Worm (Caenorhabditis elegans) whole organism, L2 larva: Measurements from ENCODE around the gene F45G2.7.

ENCODE experiments used
- C34F6.9 ChIP-seq: fragments of 150-350 bp; optimal IDR thresholded peaks from 2 replicates; lab custom pipeline; 2014; ENCODE audit warnings: missing biosample characterization, missing genetic modification characterization
- F13H6.1 ChIP-seq: sonication (generic microtip); optimal IDR thresholded peaks from 2 replicates; lab custom pipeline; 2016; ENCODE audit warnings: missing genetic modification characterization, missing compliant biosample characterization
- R02D3.7 ChIP-seq: fragments of 150-350 bp; optimal IDR thresholded peaks from 2 replicates; lab custom pipeline; 2014; ENCODE audit warnings: missing biosample characterization, missing genetic modification characterization
- Y55F3AM.14 ChIP-seq: fragments of 200-800 bp; sonication (Bioruptor generic); optimal IDR thresholded peaks from 2 replicates; lab custom pipeline; 2018; ENCODE audit warnings: mild to moderate bottlenecking, missing genetic modification characterization, missing compliant biosample characterization
- ZK546.5 ChIP-seq: sonication (generic microtip); optimal IDR thresholded peaks from 2 replicates; lab custom pipeline; 2017; ENCODE audit warnings: missing biosample characterization, missing genetic modification characterization
- alr-1 ChIP-seq: fragments of 150-350 bp; optimal IDR thresholded peaks from 2 replicates; lab custom pipeline; 2014; ENCODE audit warnings: missing biosample characterization, missing genetic modification characterization
- aly-2 ChIP-seq: fragments of 150-350 bp; optimal IDR thresholded peaks from 2 replicates; lab custom pipeline; 2014; ENCODE audit warnings: missing biosample characterization, missing genetic modification characterization
- ama-1 ChIP-seq: fragments of 150-350 bp; optimal IDR thresholded peaks from 2 replicates; lab custom pipeline; 2018; ENCODE audit warnings: inconsistent platforms
- blmp-1 ChIP-seq: sonication (generic microtip); optimal IDR thresholded peaks from 2 replicates; lab custom pipeline; 2017; ENCODE audit warnings: missing genetic modification characterization, mild to moderate bottlenecking, missing compliant biosample characterization, antibody characterized with exemption, moderate library complexity; ENCODE audit not compliant: insufficient read depth
- ceh-16 ChIP-seq: fragments of 150-350 bp; optimal IDR thresholded peaks from 2 replicates; lab custom pipeline; 2014; ENCODE audit warnings: missing biosample characterization, missing genetic modification characterization
- ceh-82 ChIP-seq: fragments of 150-350 bp; optimal IDR thresholded peaks from 2 replicates; lab custom pipeline; 2014; ENCODE audit warnings: missing biosample characterization, missing genetic modification characterization
- crh-2 ChIP-seq: sonication (generic microtip); optimal IDR thresholded peaks from 2 replicates; lab custom pipeline; 2017; ENCODE audit warnings: missing biosample characterization, missing genetic modification characterization
- dmd-4 ChIP-seq: sonication (generic microtip); optimal IDR thresholded peaks from 2 replicates; lab custom pipeline; 2017; ENCODE audit warnings: missing biosample characterization, missing genetic modification characterization
- egl-27 ChIP-seq: sonication (generic microtip); optimal IDR thresholded peaks from 3 replicates; lab custom pipeline; 2017; ENCODE audit warnings: missing biosample characterization, missing genetic modification reagents, missing genetic modification characterization
- elt-1 ChIP-seq: fragments of 150-350 bp; optimal IDR thresholded peaks from 2 replicates; lab custom pipeline; 2014; ENCODE audit warnings: missing biosample characterization, missing genetic modification characterization
- elt-3 ChIP-seq: sonication (generic microtip); optimal IDR thresholded peaks from 2 replicates; lab custom pipeline; 2017; ENCODE audit warnings: missing biosample characterization, missing genetic modification characterization
- fos-1 ChIP-seq: fragments of 150-350 bp; optimal IDR thresholded peaks from 2 replicates; lab custom pipeline; 2014; ENCODE audit warnings: missing biosample characterization, missing genetic modification characterization
- gmeb-1 ChIP-seq: fragments of 150-350 bp; optimal IDR thresholded peaks from 2 replicates; lab custom pipeline; 2014; ENCODE audit warnings: missing biosample characterization, missing genetic modification characterization
- lin-11 ChIP-seq: fragments of 150-350 bp; sonication (generic microtip); optimal IDR thresholded peaks from 2 replicates; lab custom pipeline; 2014; ENCODE audit warnings: missing biosample characterization, missing genetic modification characterization, inconsistent platforms, mixed read lengths
- lin-13 ChIP-seq: fragments of 150-350 bp; optimal IDR thresholded peaks from 2 replicates; lab custom pipeline; 2014; ENCODE audit warnings: missing biosample characterization, missing genetic modification reagents, missing genetic modification characterization
- lin-39 ChIP-seq: fragments of 150-350 bp; optimal IDR thresholded peaks from 2 replicates; lab custom pipeline; 2014; ENCODE audit warnings: missing biosample characterization, missing genetic modification reagents, missing genetic modification characterization
- lsy-2 ChIP-seq, 2 experiments: fragments of 150-350 bp in 1 of 2; sonication (generic microtip) in 1 of 2; optimal IDR thresholded peaks; 2 replicates each; lab custom pipeline; 2014 to 2017; ENCODE audit warnings: missing biosample characterization in 2 of 2, missing genetic modification characterization in 2 of 2
- mab-5 ChIP-seq: fragments of 150-350 bp; optimal IDR thresholded peaks from 2 replicates; lab custom pipeline; 2014; ENCODE audit warnings: missing biosample characterization, missing genetic modification characterization
- mbf-1 ChIP-seq: sonication (generic microtip); optimal IDR thresholded peaks from 2 replicates; lab custom pipeline; 2017; ENCODE audit warnings: missing biosample characterization, missing genetic modification characterization
- mdl-1 ChIP-seq, 2 experiments: fragments of 150-350 bp in 1 of 2; sonication (generic microtip) in 1 of 2; optimal IDR thresholded peaks; 2 replicates each; lab custom pipeline; 2017; ENCODE audit warnings: missing biosample characterization in 2 of 2, missing genetic modification characterization in 2 of 2
- nhr-10 ChIP-seq: sonication (generic microtip); optimal IDR thresholded peaks from 2 replicates; lab custom pipeline; 2017; ENCODE audit warnings: missing biosample characterization, missing genetic modification characterization
- nhr-11 ChIP-seq: fragments of 150-350 bp; optimal IDR thresholded peaks from 2 replicates; lab custom pipeline; 2014; ENCODE audit warnings: missing biosample characterization, missing genetic modification characterization
- nhr-12 ChIP-seq: fragments of 150-350 bp; optimal IDR thresholded peaks from 2 replicates; lab custom pipeline; 2014; ENCODE audit warnings: missing biosample characterization, missing genetic modification characterization
- nhr-129 ChIP-seq: fragments of 150-350 bp; optimal IDR thresholded peaks from 2 replicates; lab custom pipeline; 2014; ENCODE audit warnings: missing biosample characterization, missing genetic modification characterization
- nhr-21 ChIP-seq: fragments of 150-350 bp; optimal IDR thresholded peaks from 2 replicates; lab custom pipeline; 2014; ENCODE audit warnings: missing biosample characterization, missing genetic modification characterization
- nhr-23 ChIP-seq: fragments of 150-350 bp; optimal IDR thresholded peaks from 2 replicates; lab custom pipeline; 2014; ENCODE audit warnings: missing biosample characterization, missing genetic modification reagents, missing genetic modification characterization
- nhr-237 ChIP-seq: fragments of 150-350 bp; optimal IDR thresholded peaks from 2 replicates; lab custom pipeline; 2014; ENCODE audit warnings: missing biosample characterization, missing genetic modification characterization
- nhr-25 ChIP-seq: fragments of 150-350 bp; sonication (generic microtip); optimal IDR thresholded peaks from 3 replicates; lab custom pipeline; 2014; ENCODE audit warnings: missing biosample characterization, missing genetic modification characterization
- nhr-6 ChIP-seq: fragments of 150-350 bp; optimal IDR thresholded peaks from 2 replicates; lab custom pipeline; 2014; ENCODE audit warnings: missing biosample characterization, missing genetic modification characterization
- nhr-77 ChIP-seq: fragments of 150-350 bp; optimal IDR thresholded peaks from 2 replicates; lab custom pipeline; 2014; ENCODE audit warnings: missing biosample characterization, missing genetic modification characterization
- peb-1 ChIP-seq: fragments of 150-350 bp; optimal IDR thresholded peaks from 2 replicates; lab custom pipeline; 2014; ENCODE audit warnings: missing biosample characterization, missing genetic modification characterization
- sem-4 ChIP-seq: fragments of 150-350 bp; optimal IDR thresholded peaks from 2 replicates; lab custom pipeline; 2014; ENCODE audit warnings: missing biosample characterization, missing genetic modification reagents, missing genetic modification characterization
- skn-1 ChIP-seq: sonication (generic microtip); optimal IDR thresholded peaks from 2 replicates; lab custom pipeline; 2017; ENCODE audit warnings: missing biosample characterization, missing genetic modification characterization
- sma-3 ChIP-seq: sonication (generic microtip); optimal IDR thresholded peaks from 2 replicates; lab custom pipeline; 2016; ENCODE audit warnings: missing genetic modification reagents, missing genetic modification characterization, missing compliant biosample characterization
- sma-9 ChIP-seq, 2 experiments: fragments of 150-350 bp in 1 of 2; sonication (generic microtip) in 1 of 2; optimal IDR thresholded peaks; 2 replicates each; lab custom pipeline; 2014 to 2016; ENCODE audit warnings: missing genetic modification characterization in 2 of 2, mild to moderate bottlenecking in 1 of 2, missing biosample characterization in 1 of 2, missing compliant biosample characterization in 1 of 2, missing genetic modification reagents in 1 of 2, moderate library complexity in 1 of 2
- snpc-4 ChIP-seq: fragments of 150-350 bp; optimal IDR thresholded peaks from 2 replicates; lab custom pipeline; 2014; ENCODE audit warnings: missing biosample characterization, missing genetic modification characterization
- unc-39 ChIP-seq: fragments of 150-350 bp; optimal IDR thresholded peaks from 2 replicates; lab custom pipeline; 2014; ENCODE audit warnings: missing biosample characterization, missing genetic modification characterization
- unc-55 ChIP-seq: fragments of 150-350 bp; sonication (generic microtip); optimal IDR thresholded peaks from 3 replicates; lab custom pipeline; 2014; ENCODE audit warnings: missing biosample characterization, missing genetic modification reagents, missing genetic modification characterization
- unc-62 ChIP-seq: fragments of 150-350 bp; optimal IDR thresholded peaks from 2 replicates; lab custom pipeline; 2014; ENCODE audit warnings: missing biosample characterization, missing genetic modification reagents, missing genetic modification characterization
- zag-1 ChIP-seq: fragments of 150-350 bp; optimal IDR thresholded peaks from 2 replicates; lab custom pipeline; 2014; ENCODE audit warnings: missing biosample characterization, missing genetic modification characterization
- ztf-1 ChIP-seq: fragments of 200-800 bp; sonication (Bioruptor generic); conservative IDR thresholded peaks from 2 replicates; pipeline ENCODE4 v1.3.6; 2022; ENCODE audit warnings: missing genetic modification characterization, missing compliant biosample characterization
- ztf-11 ChIP-seq: sonication (generic microtip); optimal IDR thresholded peaks from 2 replicates; lab custom pipeline; 2017; ENCODE audit warnings: missing biosample characterization, missing genetic modification characterization
- ztf-4 ChIP-seq: fragments of 150-350 bp; optimal IDR thresholded peaks from 2 replicates; lab custom pipeline; 2014; ENCODE audit warnings: missing biosample characterization, missing genetic modification characterization

F45G2.7 gene

DNA sequence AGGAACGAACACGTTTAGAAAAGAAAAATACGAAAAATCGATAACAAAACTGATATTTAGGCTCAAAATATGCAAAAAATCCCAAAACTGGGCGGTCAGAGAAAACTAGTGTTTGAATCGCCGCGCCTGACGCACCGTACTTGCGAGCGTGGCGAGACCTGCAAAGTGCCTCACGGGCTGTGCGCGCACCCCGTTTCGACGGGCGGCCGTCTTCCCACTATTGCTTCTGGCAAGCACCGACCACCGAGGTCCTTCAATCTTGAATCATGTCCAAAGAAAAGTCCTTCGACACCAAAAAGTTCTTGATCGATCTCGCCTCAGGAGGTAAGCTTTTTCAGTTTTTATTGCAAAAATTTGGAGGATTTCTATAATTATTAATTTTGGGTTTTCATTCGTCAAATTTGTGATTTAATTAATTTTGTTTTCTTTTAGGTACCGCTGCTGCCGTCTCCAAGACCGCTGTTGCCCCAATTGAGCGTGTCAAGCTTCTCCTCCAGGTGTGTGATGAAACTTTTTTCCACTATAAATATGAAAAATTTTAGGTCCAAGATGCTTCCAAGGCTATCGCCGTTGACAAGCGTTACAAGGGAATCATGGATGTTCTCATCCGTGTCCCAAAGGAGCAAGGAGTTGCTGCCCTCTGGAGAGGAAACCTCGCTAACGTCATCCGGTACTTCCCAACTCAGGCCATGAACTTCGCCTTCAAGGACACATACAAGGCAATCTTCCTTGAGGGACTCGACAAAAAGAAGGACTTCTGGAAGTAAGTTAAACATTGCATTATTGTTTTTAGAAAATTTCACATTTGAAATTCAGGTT, 28.9 kb upstream of the F45G2.7 start, which contains the start of gene ant-1.1:
Gene ant-1.1, plus strand, starts transcription at position 199 of the 819 bp plus-strand sequence.
- TF ChIP-seq skn-1 (tag; lab: Kevin White, UChicago) (no peak), dmd-4 (no peak), sem-4 (tag; lab: Kevin White, UChicago) (peak; percentile 90), elt-1 (no peak), nhr-129 (tag; lab: Kevin White, UChicago) (peak; percentile 91), nhr-11 (tag; lab: Kevin White, UChicago) (no peak), nhr-23 (tag; lab: Kevin White, UChicago) (no peak), blmp-1 (tag; lab: Kevin White, UChicago) (peak; percentile 68), mab-5 (tag; lab: Kevin White, UChicago) (peak; percentile 93), aly-2 (tag; lab: Kevin White, UChicago) (no peak), ceh-82 (peak; percentile 88), lsy-2 (tag; optimal IDR thresholded peaks at IDR 0.05; lab: Kevin White, UChicago) (peak; percentile 99), mdl-1 (tag; optimal IDR thresholded peaks at IDR 0.05; lab: Kevin White, UChicago) (peak in 1 of 2 experiments; percentile 30), F13H6.1 (tag; lab: Kevin White, UChicago) (peak; percentile 92), Y55F3AM.14 (GFP tag; lab: Kevin White, UChicago) (peak; percentile 86), sma-9 (GFP tag; optimal IDR thresholded peaks at IDR 0.05; lab: Kevin White, UChicago) (peak; percentile 91), sma-9 (tag; optimal IDR thresholded peaks at IDR 0.05; lab: Kevin White, UChicago) (no peak), mbf-1 (tag; lab: Kevin White, UChicago) (no peak), ztf-11 (tag; lab: Kevin White, UChicago) (no peak), unc-39 (tag; lab: Kevin White, UChicago) (no peak), unc-62 (GFP tag; lab: Kevin White, UChicago) (peak; percentile 66), snpc-4 (tag; lab: Kevin White, UChicago) (peak; percentile 81), R02D3.7 (tag; lab: Kevin White, UChicago) (no peak), sma-3 (GFP tag; lab: Kevin White, UChicago) (peak; percentile 98), ama-1 (lab: Kevin White, UChicago) (peak; percentile 92), gmeb-1 (peak; percentile 97), nhr-237 (peak; percentile 46), nhr-21 (tag; lab: Kevin White, UChicago) (peak; percentile 93), ZK546.5 (peak; percentile 99), ceh-16 (peak; percentile 95), lin-39 (tag; lab: Kevin White, UChicago) (no peak), elt-3 (tag; lab: Kevin White, UChicago) (no peak), nhr-12 (no peak), C34F6.9 (tag; lab: Kevin White, UChicago) (peak; percentile 89), unc-55 (GFP tag; lab: Kevin White, UChicago) (peak; percentile 97), peb-1 (no peak), nhr-6 (tag; lab: Kevin White, UChicago) (peak; percentile 81), nhr-77 (tag; lab: Kevin White, UChicago) (peak; percentile 36), ztf-4 (tag; lab: Kevin White, UChicago) (peak; percentile 90), lin-13 (GFP tag; lab: Kevin White, UChicago) (peak; percentile 96), fos-1 (tag; lab: Kevin White, UChicago) (peak; percentile 52), egl-27 (peak; percentile 62), nhr-10 (tag; lab: Kevin White, UChicago) (peak; percentile 44), nhr-25 (peak; percentile 95), lin-11 (tag; lab: Kevin White, UChicago) (peak; percentile 97), ztf-1 (GFP tag; lab: Robert Waterston, UW) (no peak), crh-2 (peak; percentile 94), alr-1 (tag; lab: Kevin White, UChicago) (no peak), zag-1 (tag; lab: Kevin White, UChicago) (peak; percentile 85)
